Worm (Caenorhabditis elegans): ENCODE data around the gene mdt-6.

- TF ChIP-seq tra-4 (tag; optimal IDR thresholded peaks at IDR 0.05) (no peak), ama-1 (optimal IDR thresholded peaks at IDR 0.05) (no peak), tbx-11 (GFP tag; IDR thresholded peaks at IDR 0.05) (no peak), B0310.2 (tag; optimal IDR thresholded peaks at IDR 0.05) (no peak), sea-1 (GFP tag; conservative IDR thresholded peaks at IDR 0.05) (no peak), aly-1 (tag; optimal IDR thresholded peaks at IDR 0.05) (no peak), tbx-37 (GFP tag; conservative IDR thresholded peaks at IDR 0.05) (no peak), scrt-1 (GFP tag; IDR thresholded peaks at IDR 0.05) (no peak)
Observed at ce11 chrV:7053100-7053499, 6.3 kb downstream of the mdt-6 start, which contains the start of gene txt-17.
